Fruit fly (Drosophila melanogaster): ENCODE results near the gene nej.

Gene nej

dm6 chrX:9650757-9651594 is 35.9 kb downstream of the nej start (continued):
- peak; percentile 97 for TF ChIP-seq ken (GFP tag; IDR thresholded peaks at IDR 0.05)
- peak; percentile 81 for TF ChIP-seq ssp (GFP tag; IDR thresholded peaks at IDR 0.05)
- TF ChIP-seq HLH4C (GFP tag; IDR thresholded peaks at IDR 0.05; ENCODE audit: partially characterized antibody), result no peak
- TF ChIP-seq dan (GFP tag; IDR thresholded peaks at IDR 0.05), result peak; percentile 91
- peak; percentile 95 for TF ChIP-seq tin (GFP tag; optimal IDR thresholded peaks at IDR 0.05)
- peak; percentile 93 for TF ChIP-seq CG14014 (GFP tag; IDR thresholded peaks at IDR 0.05)
- peak; percentile 93 for TF ChIP-seq dati (GFP tag; IDR thresholded peaks at IDR 0.05)
- TF ChIP-seq CG8765 (GFP tag; IDR thresholded peaks at IDR 0.05), result peak; percentile 89
- TF ChIP-seq Nf-YC (tag; optimal IDR thresholded peaks at IDR 0.05), result peak; percentile 51
- TF ChIP-seq bcd (GFP tag; optimal IDR thresholded peaks at IDR 0.05), result peak; percentile 91
- TF ChIP-seq Lim3 (GFP tag; IDR thresholded peaks at IDR 0.05), result peak; percentile 85
- TF ChIP-seq CG10654 (GFP tag; optimal IDR thresholded peaks at IDR 0.05), result peak; percentile 93
- peak; percentile 94 for TF ChIP-seq CG8944 (GFP tag; optimal IDR thresholded peaks at IDR 0.05)
- TF ChIP-seq CG2202 (tag; optimal IDR thresholded peaks at IDR 0.05), result peak; percentile 91
- peak; percentile 95 for TF ChIP-seq jumu (GFP tag; optimal IDR thresholded peaks at IDR 0.05)
- peak; percentile 94 for TF ChIP-seq CG6254 (GFP tag; optimal IDR thresholded peaks at IDR 0.05)
- TF ChIP-seq tna (GFP tag; IDR thresholded peaks at IDR 0.05; ENCODE audit: partially characterized antibody), result no peak
- peak; percentile 82 for TF ChIP-seq CG17802 (tag; optimal IDR thresholded peaks at IDR 0.05)
- no peak for TF ChIP-seq CG34376 (GFP tag; optimal IDR thresholded peaks at IDR 0.05)
- TF ChIP-seq CG10209 (GFP tag; optimal IDR thresholded peaks at IDR 0.05), result peak; percentile 93
- TF ChIP-seq hkb (optimal IDR thresholded peaks at IDR 0.05), result no peak
- peak; percentile 98 for TF ChIP-seq hkb (GFP tag; IDR thresholded peaks at IDR 0.05)
- peak; percentile 95 for TF ChIP-seq pum (GFP tag; optimal IDR thresholded peaks at IDR 0.05)
- TF ChIP-seq CG12769 (tag; optimal IDR thresholded peaks at IDR 0.05), result peak; percentile 93
- peak; percentile 62 for TF ChIP-seq klu (GFP tag; IDR thresholded peaks at IDR 0.05)
- peak; percentile 92 for TF ChIP-seq CG4424 (GFP tag; optimal IDR thresholded peaks at IDR 0.05)
- peak; percentile 95 for TF ChIP-seq Asciz (GFP tag; optimal IDR thresholded peaks at IDR 0.05)
- TF ChIP-seq CG1529 (GFP tag; optimal IDR thresholded peaks at IDR 0.05), result peak; percentile 94
- TF ChIP-seq CG10267 (tag; optimal IDR thresholded peaks at IDR 0.05), result peak; percentile 89
- TF ChIP-seq fd64A (GFP tag; optimal IDR thresholded peaks at IDR 0.05), result peak; percentile 89
- TF ChIP-seq zen (tag; optimal IDR thresholded peaks at IDR 0.05), result peak; percentile 84
- no peak for TF ChIP-seq CG17912 (GFP tag; optimal IDR thresholded peaks at IDR 0.05)
- TF ChIP-seq Oli (tag; optimal IDR thresholded peaks at IDR 0.05), result peak; percentile 95
- TF ChIP-seq ranshi (GFP tag; IDR thresholded peaks at IDR 0.05), result peak; percentile 94
- peak; percentile 95 for TF ChIP-seq shn (GFP tag; optimal IDR thresholded peaks at IDR 0.05)
- TF ChIP-seq dm (GFP tag; optimal IDR thresholded peaks at IDR 0.05), result peak; percentile 90
- no peak for TF ChIP-seq ato (GFP tag; IDR thresholded peaks at IDR 0.05; ENCODE audit: partially characterized antibody)
- TF ChIP-seq CG17385 (GFP tag; optimal IDR thresholded peaks at IDR 0.05), result peak; percentile 88
- TF ChIP-seq ara (GFP tag; IDR thresholded peaks at IDR 0.05), result peak; percentile 97
- TF ChIP-seq YL-1 (GFP tag; optimal IDR thresholded peaks at IDR 0.05), result peak; percentile 64
- TF ChIP-seq PHDP (tag; optimal IDR thresholded peaks at IDR 0.05), result peak; percentile 92
- peak; percentile 94 for TF ChIP-seq onecut (GFP tag; IDR thresholded peaks at IDR 0.05)
- peak; percentile 84 for TF ChIP-seq NK7.1 (GFP tag; optimal IDR thresholded peaks at IDR 0.05)
- TF ChIP-seq her (GFP tag; optimal IDR thresholded peaks at IDR 0.05), result peak; percentile 92
- peak; percentile 91 for TF ChIP-seq CG33213 (GFP tag; optimal IDR thresholded peaks at IDR 0.05)
- peak; percentile 96 for TF ChIP-seq gce (GFP tag; IDR thresholded peaks at IDR 0.05)
- TF ChIP-seq Oaz (GFP tag; IDR thresholded peaks at IDR 0.05), result peak; percentile 90
- TF ChIP-seq ttk (GFP tag; IDR thresholded peaks at IDR 0.05), result peak; percentile 95
- TF ChIP-seq Rx (GFP tag; IDR thresholded peaks at IDR 0.05), result peak; percentile 93
- peak; percentile 93 for TF ChIP-seq CG30403 (GFP tag; optimal IDR thresholded peaks at IDR 0.05)

Measured in whole organism, embryonic.